Fruit fly (Drosophila melanogaster) whole organism, embryonic: ENCODE data around the gene CG15155.

ENCODE experiments used
- Atf6 ChIP-seq: fragments of 200-800 bp; sonication (Bioruptor generic); IDR thresholded peaks from 2 replicates; pipeline ENCODE4 v1.3.6; 2022; ENCODE audit warnings: missing biosample characterization, missing genetic modification characterization
- CG10147 ChIP-seq: fragments of 200-800 bp; sonication (Bioruptor generic); optimal IDR thresholded peaks from 2 replicates; lab custom pipeline; 2019; ENCODE audit warnings: missing biosample characterization, mild to moderate bottlenecking, missing genetic modification characterization, moderate library complexity
- CG10209 ChIP-seq: fragments of 200-800 bp; sonication (Bioruptor generic); optimal IDR thresholded peaks from 3 replicates; lab custom pipeline; 2017; ENCODE audit warnings: missing biosample characterization, mild to moderate bottlenecking, missing genetic modification characterization, missing genetic modification reagents
- CG10321 ChIP-seq: fragments of 200-800 bp; sonication (Bioruptor generic); IDR thresholded peaks from 2 replicates; pipeline ENCODE4 v1.3.6; 2022; ENCODE audit warnings: missing biosample characterization, missing genetic modification characterization
- CG10431 ChIP-seq: fragments of 200-800 bp; sonication (Bioruptor generic); optimal IDR thresholded peaks from 3 replicates; lab custom pipeline; 2018; ENCODE audit warnings: missing biosample characterization, mild to moderate bottlenecking, missing genetic modification characterization
- CG11723 ChIP-seq: fragments of 200-800 bp; sonication (Bioruptor generic); optimal IDR thresholded peaks from 2 replicates; lab custom pipeline; 2017; ENCODE audit warnings: missing biosample characterization, mild to moderate bottlenecking, missing genetic modification characterization
- CG12071 ChIP-seq: fragments of 200-800 bp; sonication (Bioruptor generic); optimal IDR thresholded peaks from 3 replicates; lab custom pipeline; 2018; ENCODE audit warnings: missing biosample characterization, mild to moderate bottlenecking, missing genetic modification characterization
- CG12659 ChIP-seq: fragments of 200-800 bp; sonication (Bioruptor generic); optimal IDR thresholded peaks from 3 replicates; lab custom pipeline; 2017; ENCODE audit warnings: mild to moderate bottlenecking, missing biosample characterization, missing genetic modification reagents, missing genetic modification characterization
- CG13123 ChIP-seq: fragments of 200-800 bp; sonication (Bioruptor generic); optimal IDR thresholded peaks from 2 replicates; lab custom pipeline; 2016; ENCODE audit warnings: missing biosample characterization, missing genetic modification characterization
- CG13894 ChIP-seq: fragments of 200-800 bp; sonication (Bioruptor generic); optimal IDR thresholded peaks from 3 replicates; lab custom pipeline; 2018; ENCODE audit warnings: missing biosample characterization, mild to moderate bottlenecking, missing genetic modification characterization, moderate library complexity
- CG15269 ChIP-seq: fragments of 200-800 bp; sonication (Bioruptor generic); optimal IDR thresholded peaks from 2 replicates; lab custom pipeline; 2018; ENCODE audit warnings: missing biosample characterization, mild to moderate bottlenecking, missing genetic modification characterization, moderate library complexity
- CG15514 ChIP-seq: fragments of 200-800 bp; sonication (Bioruptor generic); optimal IDR thresholded peaks from 3 replicates; lab custom pipeline; 2017; ENCODE audit warnings: missing biosample characterization, missing genetic modification characterization, mild to moderate bottlenecking, moderate library complexity, missing genetic modification reagents
- CG17385 ChIP-seq: fragments of 200-800 bp; sonication (Bioruptor generic); optimal IDR thresholded peaks from 3 replicates; lab custom pipeline; 2018; ENCODE audit warnings: missing biosample characterization, mild to moderate bottlenecking, missing genetic modification characterization
- CG17612 ChIP-seq: fragments of 200-800 bp; sonication (Bioruptor generic); IDR thresholded peaks from 2 replicates; pipeline ENCODE4 v1.3.6; 2022; ENCODE audit warnings: missing biosample characterization, missing genetic modification characterization
- CG1792 ChIP-seq: fragments of 200-800 bp; sonication (Bioruptor generic); optimal IDR thresholded peaks from 2 replicates; lab custom pipeline; 2016; ENCODE audit warnings: missing biosample characterization, missing genetic modification characterization
- CG31365 ChIP-seq: fragments of 200-800 bp; sonication (Bioruptor generic); optimal IDR thresholded peaks from 2 replicates; lab custom pipeline; 2018; ENCODE audit warnings: missing biosample characterization, mild to moderate bottlenecking, missing genetic modification characterization
- CG3163 ChIP-seq: fragments of 200-800 bp; sonication (Bioruptor generic); optimal IDR thresholded peaks from 3 replicates; lab custom pipeline; 2016; ENCODE audit warnings: missing biosample characterization, missing genetic modification characterization
- CG32767 ChIP-seq: fragments of 200-800 bp; sonication (Bioruptor generic); IDR thresholded peaks from 2 replicates; pipeline ENCODE4 v1.3.6; 2022; ENCODE audit warnings: missing biosample characterization, missing genetic modification characterization
- CG4328 ChIP-seq: fragments of 200-800 bp; sonication (Bioruptor generic); optimal IDR thresholded peaks from 3 replicates; lab custom pipeline; 2017; ENCODE audit warnings: missing biosample characterization, missing genetic modification reagents, missing genetic modification characterization
- CG4424 ChIP-seq: fragments of 200-800 bp; sonication (Bioruptor generic); optimal IDR thresholded peaks from 3 replicates; lab custom pipeline; 2016; ENCODE audit warnings: missing biosample characterization, missing genetic modification characterization
- CG4854 ChIP-seq: fragments of 200-800 bp; sonication (Bioruptor generic); optimal IDR thresholded peaks from 2 replicates; lab custom pipeline; 2016; ENCODE audit warnings: missing biosample characterization, missing genetic modification characterization, inconsistent platforms
- CG8281 ChIP-seq: fragments of 200-800 bp; sonication (Bioruptor generic); optimal IDR thresholded peaks from 2 replicates; lab custom pipeline; 2018; ENCODE audit warnings: missing biosample characterization, mild to moderate bottlenecking, missing genetic modification characterization, moderate library complexity
- CG8478 ChIP-seq: fragments of >200 bp; optimal IDR thresholded peaks from 2 replicates; lab custom pipeline; 2018
- CrebB ChIP-seq: fragments of 200-800 bp; sonication (Bioruptor generic); optimal IDR thresholded peaks from 3 replicates; lab custom pipeline; 2018; ENCODE audit warnings: missing biosample characterization, mild to moderate bottlenecking, missing genetic modification characterization
- D ChIP-seq, 2 experiments: fragments of 200-800 bp in 1 of 2; fragments of >200 bp in 1 of 2; sonication (Bioruptor generic) in 1 of 2; optimal IDR thresholded peaks; 2 replicates in 1 of 2; 3 replicates in 1 of 2; lab custom pipeline; 2017; ENCODE audit warnings: mild to moderate bottlenecking in 1 of 2, missing biosample characterization in 1 of 2, missing genetic modification characterization in 1 of 2, missing genetic modification reagents in 1 of 2
- D19B ChIP-seq: fragments of 200-800 bp; sonication (Bioruptor generic); optimal IDR thresholded peaks from 2 replicates; lab custom pipeline; 2017; ENCODE audit warnings: missing biosample characterization, mild to moderate bottlenecking, missing genetic modification characterization
- Dbx ChIP-seq: fragments of 200-800 bp; sonication (Bioruptor generic); IDR thresholded peaks from 3 replicates; pipeline ENCODE4 v1.3.6; 2022; ENCODE audit warnings: missing biosample characterization, missing genetic modification characterization
- GATAe ChIP-seq: fragments of 200-800 bp; sonication (Bioruptor generic); conservative IDR thresholded peaks from 2 replicates; pipeline ENCODE4 v1.3.6; 2022; ENCODE audit warnings: missing biosample characterization, missing genetic modification characterization
- HmgD ChIP-seq: fragments of 200-800 bp; sonication (Bioruptor generic); optimal IDR thresholded peaks from 3 replicates; lab custom pipeline; 2016; ENCODE audit warnings: missing biosample characterization, missing genetic modification characterization
- Hsf ChIP-seq: fragments of 200-800 bp; sonication (Bioruptor generic); optimal IDR thresholded peaks from 3 replicates; lab custom pipeline; 2016; ENCODE audit warnings: missing biosample characterization, missing genetic modification characterization
- Mad ChIP-seq: fragments of 200-800 bp; sonication (Bioruptor generic); optimal IDR thresholded peaks from 2 replicates; lab custom pipeline; 2016; ENCODE audit warnings: missing biosample characterization, missing genetic modification characterization
- Oaz ChIP-seq: fragments of 200-800 bp; sonication (Bioruptor generic); IDR thresholded peaks from 2 replicates; pipeline ENCODE4 v1.3.6; 2022; ENCODE audit warnings: missing biosample characterization, missing genetic modification characterization
- Rx ChIP-seq: fragments of 200-800 bp; sonication (Bioruptor generic); IDR thresholded peaks from 2 replicates; pipeline ENCODE4 v1.3.6; 2022; ENCODE audit warnings: missing biosample characterization, missing genetic modification characterization
- Six4 ChIP-seq: fragments of 200-800 bp; sonication (Bioruptor generic); optimal IDR thresholded peaks from 2 replicates; lab custom pipeline; 2016; ENCODE audit warnings: missing biosample characterization, missing genetic modification characterization
- Taf1 ChIP-seq: fragments of 200-800 bp; sonication (Bioruptor generic); IDR thresholded peaks from 2 replicates; pipeline ENCODE4 v1.3.6; 2022; ENCODE audit warnings: missing biosample characterization, missing genetic modification characterization
- ab ChIP-seq: fragments of 200-800 bp; sonication (Bioruptor generic); optimal IDR thresholded peaks from 2 replicates; lab custom pipeline; 2016; ENCODE audit warnings: missing biosample characterization, missing genetic modification characterization
- az2 ChIP-seq: fragments of 200-800 bp; sonication (Bioruptor generic); optimal IDR thresholded peaks from 3 replicates; lab custom pipeline; 2016; ENCODE audit warnings: missing biosample characterization, missing genetic modification characterization
- bab2 ChIP-seq: fragments of 200-800 bp; sonication (Bioruptor generic); optimal IDR thresholded peaks from 2 replicates; lab custom pipeline; 2016; ENCODE audit warnings: missing biosample characterization, missing genetic modification characterization
- bowl ChIP-seq: fragments of 200-800 bp; sonication (Bioruptor generic); IDR thresholded peaks from 2 replicates; pipeline ENCODE4 v1.3.6; 2022; ENCODE audit warnings: missing biosample characterization, missing genetic modification characterization
- caup ChIP-seq: fragments of 200-800 bp; sonication (Bioruptor generic); optimal IDR thresholded peaks from 3 replicates; lab custom pipeline; 2017; ENCODE audit warnings: missing biosample characterization, mild to moderate bottlenecking, missing genetic modification characterization, moderate library complexity; ENCODE audit not compliant: severe bottlenecking
- chinmo ChIP-seq: fragments of 200-800 bp; sonication (Bioruptor generic); IDR thresholded peaks from 4 replicates; pipeline ENCODE4 v1.3.6; 2022; ENCODE audit warnings: missing biosample characterization, missing genetic modification characterization; ENCODE audit not compliant: partially characterized antibody
- ems ChIP-seq: fragments of 200-800 bp; sonication (Bioruptor generic); optimal IDR thresholded peaks from 3 replicates; lab custom pipeline; 2016; ENCODE audit warnings: missing biosample characterization, missing genetic modification characterization
- mld ChIP-seq: fragments of 200-800 bp; sonication (Bioruptor generic); IDR thresholded peaks from 3 replicates; pipeline ENCODE4 v1.3.6; 2022; ENCODE audit warnings: missing biosample characterization, missing genetic modification characterization; ENCODE audit not compliant: partially characterized antibody
- peb ChIP-seq: fragments of 200-800 bp; sonication (Bioruptor generic); IDR thresholded peaks from 2 replicates; pipeline ENCODE4 v1.3.6; 2022; ENCODE audit warnings: missing biosample characterization, missing genetic modification characterization
- pho ChIP-seq: fragments of 200-800 bp; sonication (Bioruptor generic); optimal IDR thresholded peaks from 2 replicates; lab custom pipeline; 2016; ENCODE audit warnings: missing biosample characterization, missing genetic modification characterization
- pnt ChIP-seq: fragments of 200-800 bp; sonication (Bioruptor generic); optimal IDR thresholded peaks from 3 replicates; lab custom pipeline; 2016; ENCODE audit warnings: missing biosample characterization, missing genetic modification characterization
- pzg ChIP-seq: fragments of 200-800 bp; sonication (Bioruptor generic); optimal IDR thresholded peaks from 3 replicates; lab custom pipeline; 2018; ENCODE audit warnings: missing biosample characterization, mild to moderate bottlenecking, missing genetic modification characterization, moderate library complexity
- run ChIP-seq: fragments of 200-800 bp; sonication (Bioruptor generic); optimal IDR thresholded peaks from 3 replicates; lab custom pipeline; 2018; ENCODE audit warnings: missing biosample characterization, mild to moderate bottlenecking, missing genetic modification characterization
- sr ChIP-seq: fragments of 200-800 bp; sonication (Bioruptor generic); IDR thresholded peaks from 3 replicates; pipeline ENCODE4 v1.3.6; 2022; ENCODE audit warnings: missing biosample characterization, missing genetic modification characterization
- tup ChIP-seq: fragments of 200-800 bp; sonication (Bioruptor generic); optimal IDR thresholded peaks from 2 replicates; lab custom pipeline; 2016; ENCODE audit warnings: missing biosample characterization, mild to moderate bottlenecking, missing genetic modification characterization, moderate library complexity
- wdn ChIP-seq: fragments of 200-800 bp; sonication (Bioruptor generic); IDR thresholded peaks from 2 replicates; pipeline ENCODE4 v1.3.6; 2022; ENCODE audit warnings: missing biosample characterization, missing genetic modification characterization

The CG15155 gene

DNA sequence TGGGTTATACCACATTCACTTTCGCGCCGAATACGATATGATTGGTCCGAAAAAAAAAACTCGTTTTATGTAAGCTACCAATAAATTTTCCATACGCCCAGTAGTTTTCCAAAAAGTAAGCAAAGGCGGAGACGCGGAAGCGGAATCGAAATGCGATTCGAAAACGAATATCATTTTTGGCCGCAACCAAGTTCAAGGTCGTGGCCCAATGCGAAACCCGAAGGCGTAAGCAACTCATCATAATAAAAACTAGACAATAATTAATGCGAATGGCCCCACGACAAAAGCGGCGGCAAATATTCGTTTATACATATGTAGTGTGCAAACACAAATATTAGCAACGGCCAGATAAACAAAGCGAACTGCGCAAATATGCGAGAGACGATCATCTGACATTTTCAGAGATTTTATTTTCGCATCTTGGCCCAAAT, 18.2 kb upstream of the CG15155 start (continued):
- TF ChIP-seq mld (GFP tag; lab: Robert Waterston, UW) (no peak), CrebB (tag; lab: Kevin White, UChicago) (peak; percentile 18), Six4 (GFP tag; lab: Kevin White, UChicago) (no peak), D19B (GFP tag; lab: Kevin White, UChicago) (peak; percentile 24), CG8281 (no peak), HmgD (GFP tag; lab: Kevin White, UChicago) (no peak), ems (GFP tag; lab: Kevin White, UChicago) (no peak), chinmo (GFP tag; lab: Robert Waterston, UW) (peak; percentile 87; the same call in 3 of the 4 replicates), tup (no peak), GATAe (GFP tag; lab: Robert Waterston, UW) (no peak), CG4328 (no peak), CG17385 (GFP tag; lab: Kevin White, UChicago) (peak; percentile 21), CG31365 (tag; lab: Kevin White, UChicago) (peak; percentile 9), CG10147 (GFP tag; lab: Kevin White, UChicago) (peak; percentile 39), CG17612 (0 out of 2 replicates have a peak, but pooled peaks have one; percentile 22), Rx (GFP tag; lab: Robert Waterston, UW) (no peak), CG4854 (GFP tag; lab: Kevin White, UChicago) (peak; percentile 33), CG11723 (GFP tag; lab: Kevin White, UChicago) (no peak), CG15514 (GFP tag; lab: Kevin White, UChicago) (peak; percentile 58), CG8478 (lab: Kevin White, UChicago) (no peak), bowl (no peak), CG4424 (GFP tag; lab: Kevin White, UChicago) (no peak), Dbx (GFP tag; lab: Robert Waterston, UW) (0 out of 3 replicates have a peak, but pooled peaks have one; percentile 52), peb (no peak), Taf1 (GFP tag; lab: Robert Waterston, UW) (no peak), D (optimal IDR thresholded peaks at IDR 0.05; lab: Kevin White, UChicago) (no peak), D (GFP tag; optimal IDR thresholded peaks at IDR 0.05; lab: Kevin White, UChicago) (no peak), bab2 (peak; percentile 47), ab (GFP tag; lab: Kevin White, UChicago) (no peak), CG10321 (GFP tag; lab: Robert Waterston, UW) (peak; percentile 44; the same call in 1 of the 2 replicates), CG13894 (tag; lab: Kevin White, UChicago) (peak; percentile 26), pho (GFP tag; lab: Kevin White, UChicago) (peak; percentile 67), CG32767 (GFP tag; lab: Robert Waterston, UW) (no peak), wdn (GFP tag; lab: Robert Waterston, UW) (peak; percentile 30; the same call in 1 of the 2 replicates), CG10209 (peak; percentile 54), CG15269 (peak; percentile 23), sr (GFP tag; lab: Robert Waterston, UW) (peak; percentile 43; the same call in 2 of the 3 replicates), run (tag; lab: Kevin White, UChicago) (no peak), CG12659 (peak; percentile 27), Hsf (GFP tag; lab: Kevin White, UChicago) (no peak), Mad (GFP tag; lab: Kevin White, UChicago) (peak; percentile 13), pzg (no peak), caup (peak; percentile 82), az2 (GFP tag; lab: Kevin White, UChicago) (no peak), CG13123 (GFP tag; lab: Kevin White, UChicago) (no peak), CG12071 (peak; percentile 64), CG10431 (no peak), Atf6 (GFP tag; lab: Robert Waterston, UW) (peak; percentile 71; the same call in 1 of the 2 replicates), CG1792 (GFP tag; lab: Kevin White, UChicago) (peak; percentile 57), Oaz (GFP tag; lab: Robert Waterston, UW) (no peak), CG3163 (GFP tag; lab: Kevin White, UChicago) (peak; percentile 14), pnt (GFP tag; lab: Kevin White, UChicago) (no peak)
